Fruit fly (Drosophila melanogaster): ENCODE data around the gene mtm.
A peak's percentile ranks its signal among the peaks of the same experiment; 100 is the strongest.

Gene mtm

dm6 chr2L:6062382-6063082, 25.7 kb upstream of the mtm start, which contains the start of the genes ND-51 and CG13994 (continued):
- TF ChIP-seq ATbp (GFP tag; optimal IDR thresholded peaks at IDR 0.05) (no peak), Elba2 (GFP tag; optimal IDR thresholded peaks at IDR 0.05) (peak; percentile 94), CG7556 (GFP tag; optimal IDR thresholded peaks at IDR 0.05) (peak; percentile 61), CoRest (tag; optimal IDR thresholded peaks at IDR 0.05) (peak; percentile 90), ind (GFP tag; optimal IDR thresholded peaks at IDR 0.05) (peak; percentile 84), CG31441 (GFP tag; IDR thresholded peaks at IDR 0.05) (no peak), tap (tag; optimal IDR thresholded peaks at IDR 0.05) (no peak), otp (GFP tag; IDR thresholded peaks at IDR 0.05) (peak; percentile 69; the same call in 2 of the 3 replicates), cas (GFP tag; IDR thresholded peaks at IDR 0.05) (peak; percentile 80), Abd-B (GFP tag; optimal IDR thresholded peaks at IDR 0.05) (peak; percentile 94), HLH3B (GFP tag; IDR thresholded peaks at IDR 0.05) (peak; percentile 82), Side (GFP tag; optimal IDR thresholded peaks at IDR 0.05) (peak; percentile 82), CG13424 (tag; optimal IDR thresholded peaks at IDR 0.05) (peak; percentile 82), CG6175 (GFP tag; IDR thresholded peaks at IDR 0.05) (peak; percentile 45; the same call in 1 of the 3 replicates), CG10543 (GFP tag; optimal IDR thresholded peaks at IDR 0.05) (peak; percentile 88), Doc2 (GFP tag; IDR thresholded peaks at IDR 0.05) (no peak), CG15696 (tag; optimal IDR thresholded peaks at IDR 0.05) (peak; percentile 83), sr (GFP tag; IDR thresholded peaks at IDR 0.05) (peak; percentile 45; the same call in 1 of the 3 replicates), CG16813 (GFP tag; IDR thresholded peaks at IDR 0.05; ENCODE audit: partially characterized antibody) (no peak), exex (tag; optimal IDR thresholded peaks at IDR 0.05) (peak; percentile 73), Ets65A (GFP tag) (peak; percentile 99), CG17361 (GFP tag; IDR thresholded peaks at IDR 0.05) (peak; percentile 82; the same call in 2 of the 3 replicates), klu (GFP tag; IDR thresholded peaks at IDR 0.05) (peak; percentile 71), MTF-1 (GFP tag; optimal IDR thresholded peaks at IDR 0.05; ENCODE audit: borderline replicate concordance) (peak; percentile 1), br (optimal IDR thresholded peaks at IDR 0.05) (no peak), esg (GFP tag; conservative IDR thresholded peaks at IDR 0.05) (peak; percentile 73), CG6791 (GFP tag; IDR thresholded peaks at IDR 0.05; ENCODE audit: partially characterized antibody) (no peak), Oli (tag; optimal IDR thresholded peaks at IDR 0.05) (peak; percentile 69), CG12104 (GFP tag; optimal IDR thresholded peaks at IDR 0.05) (peak; percentile 71), Gsc (GFP tag; IDR thresholded peaks at IDR 0.05) (peak; percentile 25; the same call in 1 of the 2 replicates), CG2116 (GFP tag; optimal IDR thresholded peaks at IDR 0.05) (peak; percentile 73), CG8924 (tag; optimal IDR thresholded peaks at IDR 0.05) (peak; percentile 78), CG4404 (GFP tag; IDR thresholded peaks at IDR 0.05) (peak; percentile 61; the same call in 1 of the 2 replicates), CG32532 (GFP tag; IDR thresholded peaks at IDR 0.05) (peak; percentile 87), stwl (tag; optimal IDR thresholded peaks at IDR 0.05) (peak; percentile 94), CG12744 (GFP tag; optimal IDR thresholded peaks at IDR 0.05) (peak; percentile 76), cad (GFP tag; optimal IDR thresholded peaks at IDR 0.05) (no peak), danr (GFP tag; IDR thresholded peaks at IDR 0.05) (no peak), Gug (GFP tag; IDR thresholded peaks at IDR 0.05) (peak; percentile 82; the same call in 3 of the 4 replicates), CG18764 (GFP tag; optimal IDR thresholded peaks at IDR 0.05) (peak; percentile 70), hkb (optimal IDR thresholded peaks at IDR 0.05) (no peak), hkb (GFP tag; IDR thresholded peaks at IDR 0.05) (peak; percentile 84), CG17385 (GFP tag; optimal IDR thresholded peaks at IDR 0.05) (peak; percentile 60), BEAF-32 (GFP tag; optimal IDR thresholded peaks at IDR 0.05) (peak; percentile 58), cg (GFP tag; optimal IDR thresholded peaks at IDR 0.05) (no peak), CG4282 (GFP tag; optimal IDR thresholded peaks at IDR 0.05) (peak; percentile 40), lmd (GFP tag; IDR thresholded peaks at IDR 0.05) (peak; percentile 80), dm (GFP tag; optimal IDR thresholded peaks at IDR 0.05) (peak; percentile 70), E2f1 (GFP tag; IDR thresholded peaks at IDR 0.05) (peak; percentile 75), CG11696 (GFP tag; IDR thresholded peaks at IDR 0.05) (0 out of 2 replicates have a peak, but pooled peaks have one; percentile 16)

All from whole organism, embryonic.